Fruit fly (Drosophila melanogaster): Measurements from ENCODE around the gene mask.

DNA sequence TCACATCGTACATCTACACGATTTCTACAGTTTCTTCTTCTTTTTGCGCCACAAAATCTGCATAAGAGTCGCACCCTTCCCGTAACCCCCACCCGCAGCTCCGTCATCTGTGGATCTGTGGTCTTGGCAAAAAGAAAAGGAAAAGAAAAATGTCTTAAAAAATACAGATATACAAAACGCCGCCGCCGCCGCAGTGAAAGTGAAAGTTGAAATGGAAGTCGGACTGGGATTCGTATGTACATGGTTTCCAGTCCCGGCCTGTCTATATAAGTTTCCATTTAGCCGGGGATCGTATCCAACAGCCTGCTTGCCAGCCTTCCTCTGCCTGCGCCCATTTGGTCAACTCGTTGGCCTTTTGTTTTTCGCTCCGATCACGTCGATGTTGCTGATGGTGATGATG lies 14.3 kb upstream of the mask start:
- TF ChIP-seq bab1 (GFP tag; optimal IDR thresholded peaks at IDR 0.05) (no peak), CG11617 (GFP tag; optimal IDR thresholded peaks at IDR 0.05) (no peak), Hr96 (GFP tag; optimal IDR thresholded peaks at IDR 0.05) (no peak), Mnt (GFP tag; optimal IDR thresholded peaks at IDR 0.05) (no peak), toe (GFP tag; optimal IDR thresholded peaks at IDR 0.05) (no peak), kay (GFP tag; ENCODE audit: borderline replicate concordance) (no peak), CG1620 (GFP tag; optimal IDR thresholded peaks at IDR 0.05) (no peak), cnc (optimal IDR thresholded peaks at IDR 0.05) (no peak), CG7045 (GFP tag; optimal IDR thresholded peaks at IDR 0.05) (no peak), CG12768 (GFP tag; optimal IDR thresholded peaks at IDR 0.05) (no peak)

Measured in whole organism, adult.